Worm (Caenorhabditis elegans) whole organism, L1 larva: ENCODE data around the gene T05B4.13.

Experiments
- C04F5.9 ChIP-seq: sonication (generic microtip); optimal IDR thresholded peaks from 2 replicates; lab custom pipeline; 2016; ENCODE audit warnings: missing genetic modification characterization, missing compliant biosample characterization
- C16A3.4 ChIP-seq: fragments of 150-350 bp; optimal IDR thresholded peaks from 2 replicates; lab custom pipeline; 2014; ENCODE audit warnings: missing biosample characterization, missing genetic modification characterization
- C34B4.2 ChIP-seq: sonication (generic microtip); optimal IDR thresholded peaks from 2 replicates; lab custom pipeline; 2017; ENCODE audit warnings: mild to moderate bottlenecking, missing genetic modification characterization, missing compliant biosample characterization
- aha-1 ChIP-seq: fragments of 150-350 bp; optimal IDR thresholded peaks from 2 replicates; lab custom pipeline; 2014; ENCODE audit warnings: missing biosample characterization, missing genetic modification characterization
- aly-2 ChIP-seq: fragments of 150-350 bp; optimal IDR thresholded peaks from 2 replicates; lab custom pipeline; 2014; ENCODE audit warnings: missing biosample characterization, missing genetic modification characterization
- ama-1 ChIP-seq: fragments of 150-350 bp; optimal IDR thresholded peaks from 2 replicates; lab custom pipeline; 2014
- blmp-1 ChIP-seq: fragments of 150-350 bp; optimal IDR thresholded peaks from 2 replicates; lab custom pipeline; 2014; ENCODE audit warnings: missing biosample characterization, missing genetic modification characterization
- ceh-8 ChIP-seq: fragments of 200-800 bp; sonication (Bioruptor generic); optimal IDR thresholded peaks from 2 replicates; lab custom pipeline; 2018; ENCODE audit warnings: mild to moderate bottlenecking, missing genetic modification characterization, moderate library complexity, missing compliant biosample characterization
- ceh-82 ChIP-seq, 3 experiments: fragments of 150-350 bp in 1 of 3; sonication (generic microtip) in 2 of 3; optimal IDR thresholded peaks; 2 replicates each; lab custom pipeline; 2014 to 2017; ENCODE audit warnings: missing biosample characterization in 3 of 3, missing genetic modification characterization in 3 of 3
- ceh-88 ChIP-seq: fragments of 200-800 bp; sonication (Bioruptor generic); IDR thresholded peaks from 2 replicates; pipeline ENCODE4 v1.3.6; 2022; ENCODE audit warnings: missing genetic modification characterization, missing compliant biosample characterization
- ceh-90 ChIP-seq: sonication (generic microtip); optimal IDR thresholded peaks from 2 replicates; lab custom pipeline; 2016; ENCODE audit warnings: missing genetic modification characterization, missing compliant biosample characterization
- ces-1 ChIP-seq: fragments of 150-350 bp; optimal IDR thresholded peaks from 2 replicates; lab custom pipeline; 2014; ENCODE audit warnings: missing biosample characterization, missing genetic modification reagents, missing genetic modification characterization
- dsc-1 ChIP-seq: sonication (generic microtip); optimal IDR thresholded peaks from 2 replicates; lab custom pipeline; 2016; ENCODE audit warnings: mild to moderate bottlenecking, missing genetic modification characterization, missing compliant biosample characterization
- egl-13 ChIP-seq: sonication (generic microtip); optimal IDR thresholded peaks from 2 replicates; lab custom pipeline; 2016; ENCODE audit warnings: missing genotype, missing genetic modification reagents, missing genetic modification characterization, missing compliant biosample characterization
- egl-27 ChIP-seq, 2 experiments: fragments of 150-350 bp in 1 of 2; sonication (generic microtip); optimal IDR thresholded peaks; 3 replicates each; lab custom pipeline; 2017 to 2018; ENCODE audit warnings: missing biosample characterization in 2 of 2, missing genetic modification characterization in 2 of 2, missing genetic modification reagents in 2 of 2
- elt-2 ChIP-seq: sonication (generic microtip); optimal IDR thresholded peaks from 2 replicates; lab custom pipeline; 2016; ENCODE audit warnings: missing genetic modification characterization, mild to moderate bottlenecking, inconsistent platforms, missing compliant biosample characterization, missing genetic modification reagents
- elt-3 ChIP-seq, 6 experiments: fragments of 150-350 bp in 1 of 6; sonication (generic microtip); optimal IDR thresholded peaks; 2 replicates each; lab custom pipeline; 2017 to 2018; ENCODE audit warnings: missing biosample characterization in 6 of 6, missing genetic modification characterization in 6 of 6, inconsistent platforms in 1 of 6
- ets-5 ChIP-seq: fragments of 200-800 bp; sonication (Bioruptor generic); IDR thresholded peaks from 2 replicates; pipeline ENCODE4 v1.3.6; 2022; ENCODE audit warnings: missing genetic modification characterization, missing compliant biosample characterization
- fkh-10 ChIP-seq: sonication (generic microtip); optimal IDR thresholded peaks from 2 replicates; lab custom pipeline; 2017; ENCODE audit warnings: missing biosample characterization, missing genetic modification reagents, missing genetic modification characterization
- fkh-8 ChIP-seq: sonication (generic microtip); optimal IDR thresholded peaks from 2 replicates; lab custom pipeline; 2016; ENCODE audit warnings: mild to moderate bottlenecking, missing genetic modification characterization, missing compliant biosample characterization
- fos-1 ChIP-seq: fragments of 150-350 bp; optimal IDR thresholded peaks from 2 replicates; lab custom pipeline; 2014; ENCODE audit warnings: missing biosample characterization, missing genetic modification characterization
- hlh-17 ChIP-seq: fragments of 200-800 bp; sonication (Bioruptor generic); optimal IDR thresholded peaks from 2 replicates; lab custom pipeline; 2018; ENCODE audit warnings: missing genetic modification characterization, mild to moderate bottlenecking, missing compliant biosample characterization, moderate library complexity, borderline replicate concordance
- lin-13 ChIP-seq: fragments of 150-350 bp; optimal IDR thresholded peaks from 2 replicates; lab custom pipeline; 2014; ENCODE audit warnings: missing biosample characterization, missing genetic modification reagents, missing genetic modification characterization
- lin-35 ChIP-seq, 2 experiments: fragments of 150-350 bp; optimal IDR thresholded peaks; 2 replicates each; lab custom pipeline; 2014; ENCODE audit warnings: missing biosample characterization in 2 of 2, missing genetic modification characterization in 2 of 2, missing genetic modification reagents in 2 of 2
- lin-39 ChIP-seq: fragments of 150-350 bp; optimal IDR thresholded peaks from 2 replicates; lab custom pipeline; 2014; ENCODE audit warnings: missing biosample characterization, missing genetic modification reagents, missing genetic modification characterization
- lir-3 ChIP-seq: sonication (generic microtip); optimal IDR thresholded peaks from 2 replicates; lab custom pipeline; 2016; ENCODE audit warnings: mild to moderate bottlenecking, missing genetic modification characterization, moderate library complexity, missing compliant biosample characterization; ENCODE audit not compliant: poor library complexity
- lsy-2 ChIP-seq, 2 experiments: fragments of 150-350 bp; optimal IDR thresholded peaks; 2 replicates each; lab custom pipeline; 2014; ENCODE audit warnings: missing biosample characterization in 2 of 2, missing genetic modification characterization in 2 of 2
- mab-9 ChIP-seq: fragments of 200-800 bp; sonication (Bioruptor generic); IDR thresholded peaks from 2 replicates; pipeline ENCODE4 v1.3.6; 2022; ENCODE audit warnings: missing genetic modification reagents, missing genetic modification characterization, missing compliant biosample characterization
- mdl-1 ChIP-seq, 2 experiments: fragments of 150-350 bp; optimal IDR thresholded peaks; 2 replicates each; lab custom pipeline; 2014 to 2017; ENCODE audit warnings: missing biosample characterization in 2 of 2, missing genetic modification characterization in 2 of 2, inconsistent platforms in 1 of 2
- mep-1 ChIP-seq: fragments of 150-350 bp; optimal IDR thresholded peaks from 2 replicates; lab custom pipeline; 2014; ENCODE audit warnings: missing biosample characterization, missing genetic modification characterization
- nhr-11 ChIP-seq: fragments of 150-350 bp; optimal IDR thresholded peaks from 2 replicates; lab custom pipeline; 2014; ENCODE audit warnings: missing biosample characterization, missing genetic modification characterization
- nhr-12 ChIP-seq: sonication (generic microtip); optimal IDR thresholded peaks from 2 replicates; lab custom pipeline; 2017; ENCODE audit warnings: missing biosample characterization, missing genetic modification characterization
- nhr-19 ChIP-seq: fragments of 200-800 bp; sonication (Bioruptor generic); conservative IDR thresholded peaks from 2 replicates; pipeline ENCODE4 v1.3.6; 2022; ENCODE audit warnings: missing genetic modification characterization, missing compliant biosample characterization
- nhr-20 ChIP-seq: sonication (generic microtip); optimal IDR thresholded peaks from 2 replicates; lab custom pipeline; 2016; ENCODE audit warnings: mild to moderate bottlenecking, missing genetic modification characterization, missing compliant biosample characterization
- nhr-237 ChIP-seq: fragments of 150-350 bp; optimal IDR thresholded peaks from 2 replicates; lab custom pipeline; 2014; ENCODE audit warnings: missing biosample characterization, missing genetic modification characterization
- nhr-47 ChIP-seq: sonication (generic microtip); optimal IDR thresholded peaks from 2 replicates; lab custom pipeline; 2016; ENCODE audit warnings: mild to moderate bottlenecking, missing genetic modification characterization, moderate library complexity, missing compliant biosample characterization
- nhr-71 ChIP-seq: sonication (generic microtip); optimal IDR thresholded peaks from 2 replicates; lab custom pipeline; 2016; ENCODE audit warnings: mild to moderate bottlenecking, missing genetic modification characterization, moderate library complexity, missing compliant biosample characterization
- nhr-76 ChIP-seq: sonication (generic microtip); optimal IDR thresholded peaks from 2 replicates; lab custom pipeline; 2017; ENCODE audit warnings: missing biosample characterization, missing genetic modification characterization
- nhr-85 ChIP-seq: sonication (generic microtip); peaks from one replicate; lab custom pipeline; 2016; ENCODE audit warnings: missing genetic modification characterization, inconsistent platforms, missing compliant biosample characterization
- nhr-90 ChIP-seq: sonication (generic microtip); optimal IDR thresholded peaks from 2 replicates; lab custom pipeline; 2016; ENCODE audit warnings: mild to moderate bottlenecking, missing genetic modification characterization, missing compliant biosample characterization; ENCODE audit not compliant: poor library complexity
- pax-3 ChIP-seq: fragments of 200-800 bp; sonication (Bioruptor generic); optimal IDR thresholded peaks from 2 replicates; lab custom pipeline; 2018; ENCODE audit warnings: mild to moderate bottlenecking, missing genetic modification characterization, moderate library complexity, missing compliant biosample characterization
- pqm-1 ChIP-seq: sonication (generic microtip); optimal IDR thresholded peaks from 3 replicates; lab custom pipeline; 2017; ENCODE audit warnings: missing biosample characterization, missing genetic modification characterization
- skn-1 ChIP-seq: fragments of 150-350 bp; optimal IDR thresholded peaks from 2 replicates; lab custom pipeline; 2014; ENCODE audit warnings: missing biosample characterization, missing genetic modification characterization
- snpc-4 ChIP-seq: fragments of 150-350 bp; optimal IDR thresholded peaks from 2 replicates; lab custom pipeline; 2014; ENCODE audit warnings: missing biosample characterization, missing genetic modification characterization
- sox-4 ChIP-seq: sonication (generic microtip); optimal IDR thresholded peaks from 2 replicates; lab custom pipeline; 2016; ENCODE audit warnings: missing genetic modification characterization, missing compliant biosample characterization
- swsn-7 ChIP-seq: sonication (generic microtip); optimal IDR thresholded peaks from 2 replicates; lab custom pipeline; 2016; ENCODE audit warnings: missing genetic modification characterization, missing compliant biosample characterization
- tlp-1 ChIP-seq: fragments of 150-350 bp; optimal IDR thresholded peaks from 2 replicates; lab custom pipeline; 2014; ENCODE audit warnings: missing biosample characterization, missing genetic modification characterization
- unc-130 ChIP-seq: fragments of 150-350 bp; optimal IDR thresholded peaks from 2 replicates; lab custom pipeline; 2017; ENCODE audit warnings: missing biosample characterization, missing genetic modification characterization, inconsistent platforms
- unc-30 ChIP-seq: sonication (generic microtip); optimal IDR thresholded peaks from 2 replicates; lab custom pipeline; 2017; ENCODE audit warnings: missing biosample characterization, missing genetic modification characterization
- unc-62 ChIP-seq: fragments of 150-350 bp; optimal IDR thresholded peaks from 2 replicates; lab custom pipeline; 2014; ENCODE audit warnings: missing biosample characterization, missing genetic modification reagents, missing genetic modification characterization
- unc-98 ChIP-seq: fragments of 200-800 bp; sonication (Bioruptor generic); IDR thresholded peaks from 2 replicates; pipeline ENCODE4 v1.3.6; 2022; ENCODE audit warnings: missing genetic modification characterization, missing compliant biosample characterization
- xbp-1 ChIP-seq: sonication (generic microtip); optimal IDR thresholded peaks from 2 replicates; lab custom pipeline; 2016; ENCODE audit warnings: missing genetic modification characterization, missing compliant biosample characterization
- zag-1 ChIP-seq: fragments of 150-350 bp; optimal IDR thresholded peaks from 2 replicates; lab custom pipeline; 2014; ENCODE audit warnings: missing biosample characterization, missing genetic modification characterization
- ztf-11 ChIP-seq, 2 experiments: sonication (generic microtip); optimal IDR thresholded peaks; 2 replicates each; lab custom pipeline; 2016 to 2017; ENCODE audit warnings: missing genetic modification characterization in 2 of 2, missing biosample characterization in 1 of 2, missing compliant biosample characterization in 1 of 2

Gene T05B4.13

DNA sequence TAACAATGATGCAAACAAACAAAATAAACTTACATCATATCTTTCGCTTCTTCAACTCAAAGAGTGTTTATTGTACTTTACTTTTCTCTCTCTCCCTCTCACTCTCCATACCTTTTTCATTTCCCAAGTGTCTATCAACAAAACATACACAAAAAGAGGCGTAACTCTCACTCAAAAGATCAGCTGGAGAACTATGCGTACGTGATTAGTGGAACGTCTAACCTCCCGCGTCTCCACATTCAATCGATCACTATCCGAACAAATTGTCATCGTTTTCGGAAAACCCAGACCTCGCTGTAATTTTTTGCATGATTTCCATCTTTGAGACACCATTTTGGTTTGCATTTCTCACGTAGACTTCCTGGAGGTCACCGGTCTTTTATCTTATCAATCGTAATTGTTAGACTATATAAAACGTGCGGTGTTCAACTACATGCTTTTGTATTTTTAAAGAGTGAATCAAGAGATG lies 4.2 kb upstream of the T05B4.13 start, which contains the start of gene nhr-57 (continued):
- peak; percentile 100 for TF ChIP-seq aha-1 (tag; lab: Kevin White, UChicago)
- no peak for TF ChIP-seq xbp-1 (tag; lab: Kevin White, UChicago)
- no peak for TF ChIP-seq hlh-17 (GFP tag; lab: Kevin White, UChicago)
- peak; percentile 93 for TF ChIP-seq blmp-1 (tag; lab: Kevin White, UChicago)
- TF ChIP-seq tlp-1 (tag; lab: Kevin White, UChicago): no peak
- peak; percentile 51 for TF ChIP-seq fkh-8 (tag; lab: Kevin White, UChicago)
- TF ChIP-seq C16A3.4: peak; percentile 59
- TF ChIP-seq lir-3 (tag; lab: Kevin White, UChicago): peak; percentile 53
- TF ChIP-seq unc-62 (GFP tag; lab: Kevin White, UChicago): no peak
- peak; percentile 45 for TF ChIP-seq pax-3
- peak; percentile 50 for TF ChIP-seq mep-1
- TF ChIP-seq unc-30: no peak
- TF ChIP-seq nhr-85 (tag; lab: Kevin White, UChicago): peak; percentile 95
- peak; percentile 79 for TF ChIP-seq nhr-19
- TF ChIP-seq ceh-8 (GFP tag; lab: Kevin White, UChicago): no peak
- peak; percentile 79 for TF ChIP-seq nhr-90
- no peak for TF ChIP-seq ztf-11 (tag; optimal IDR thresholded peaks at IDR 0.05; lab: Kevin White, UChicago)
- TF ChIP-seq nhr-11 (tag; lab: Kevin White, UChicago): no peak
- no peak for TF ChIP-seq egl-13 (tag; lab: Kevin White, UChicago)
- TF ChIP-seq ama-1 (lab: Kevin White, UChicago): no peak
- TF ChIP-seq elt-2 (tag; lab: Kevin White, UChicago): peak; percentile 43
- TF ChIP-seq swsn-7: peak; percentile 51
- no peak for TF ChIP-seq ces-1
- no peak for TF ChIP-seq lsy-2 (tag; optimal IDR thresholded peaks at IDR 0.05; lab: Kevin White, UChicago)
- TF ChIP-seq sox-4 (tag; lab: Kevin White, UChicago): no peak
- no peak for TF ChIP-seq lin-39 (tag; lab: Kevin White, UChicago)
- TF ChIP-seq C04F5.9 (tag; lab: Kevin White, UChicago): peak; percentile 21
- TF ChIP-seq pqm-1 (tag; lab: Kevin White, UChicago): no peak
- TF ChIP-seq lin-35 (GFP tag; optimal IDR thresholded peaks at IDR 0.05; lab: Kevin White, UChicago): peak; percentile 29 to 66
- peak; percentile 64 for TF ChIP-seq nhr-47 (tag; lab: Kevin White, UChicago)
- no peak for TF ChIP-seq dsc-1 (tag; lab: Kevin White, UChicago)
- TF ChIP-seq nhr-20 (tag; lab: Kevin White, UChicago): peak; percentile 92
- no peak for TF ChIP-seq aly-2 (tag; lab: Kevin White, UChicago)
- TF ChIP-seq unc-130 (tag; lab: Kevin White, UChicago): peak; percentile 20
- no peak for TF ChIP-seq fkh-10 (GFP tag; lab: Kevin White, UChicago)
- no peak for TF ChIP-seq nhr-76 (tag; lab: Kevin White, UChicago)
- TF ChIP-seq unc-98 (GFP tag; lab: Robert Waterston, UW): no peak
- TF ChIP-seq nhr-12 (tag; lab: Kevin White, UChicago): no peak
- TF ChIP-seq ceh-88 (GFP tag; lab: Robert Waterston, UW): 0 out of 2 replicates have a peak, but pooled peaks have one; percentile 24
- no peak for TF ChIP-seq ets-5 (GFP tag; lab: Robert Waterston, UW)
- TF ChIP-seq zag-1 (tag; lab: Kevin White, UChicago): no peak
- TF ChIP-seq C34B4.2 (tag; lab: Kevin White, UChicago): no peak
- peak; percentile 64 for TF ChIP-seq fos-1 (tag; lab: Kevin White, UChicago)
- TF ChIP-seq mab-9 (GFP tag; lab: Robert Waterston, UW): no peak
- TF ChIP-seq nhr-237: peak; percentile 7
- TF ChIP-seq ceh-82 (tag; optimal IDR thresholded peaks at IDR 0.05; lab: Kevin White, UChicago): peak in 1 of 3 experiments; percentile 32
- TF ChIP-seq nhr-71 (tag; lab: Kevin White, UChicago): peak; percentile 84
- no peak for TF ChIP-seq ceh-90 (tag; lab: Kevin White, UChicago)
- peak; percentile 9 for TF ChIP-seq lin-13 (GFP tag; lab: Kevin White, UChicago)
- no peak for TF ChIP-seq snpc-4
- TF ChIP-seq mdl-1 (tag; optimal IDR thresholded peaks at IDR 0.05; lab: Kevin White, UChicago): peak in 1 of 2 experiments; percentile 77
- peak in 3 of 6 experiments; percentile 39 to 98 (median 89) for TF ChIP-seq elt-3 (tag; optimal IDR thresholded peaks at IDR 0.05; lab: Kevin White, UChicago)
- TF ChIP-seq skn-1: peak; percentile 92
- peak in 1 of 2 experiments; percentile 7 for TF ChIP-seq egl-27 (tag; optimal IDR thresholded peaks at IDR 0.05; lab: Kevin White, UChicago)
